Worm (Caenorhabditis elegans): ENCODE measurements around the gene unc-103.

- TF ChIP-seq fos-1 (tag; optimal IDR thresholded peaks at IDR 0.05) (no peak), nhr-85 (tag) (no peak), tbx-2 (tag; optimal IDR thresholded peaks at IDR 0.05) (no peak), ceh-88 (GFP tag; IDR thresholded peaks at IDR 0.05) (no peak), hpl-2 (GFP tag; optimal IDR thresholded peaks at IDR 0.05) (no peak), pqm-1 (tag; optimal IDR thresholded peaks at IDR 0.05) (no peak), hlh-17 (GFP tag; optimal IDR thresholded peaks at IDR 0.05; ENCODE audit: borderline replicate concordance) (no peak), nhr-28 (tag; optimal IDR thresholded peaks at IDR 0.05) (no peak)
Observed at ce11 chrIII:4123277-4123676, 8.1 kb downstream of the unc-103 start.

All from whole organism, L1 larva.